Worm (Caenorhabditis elegans) whole organism, L1 larva: Measurements from ENCODE around the gene nhr-150.

Source experiments
- Y116A8C.19 ChIP-seq: sonication (generic microtip); optimal IDR thresholded peaks from 2 replicates; lab custom pipeline; 2016; ENCODE audit warnings: missing compliant biosample characterization, missing genetic modification characterization, borderline replicate concordance
- ama-1 ChIP-seq: fragments of 150-350 bp; optimal IDR thresholded peaks from 2 replicates; lab custom pipeline; 2014
- blmp-1 ChIP-seq: fragments of 150-350 bp; optimal IDR thresholded peaks from 2 replicates; lab custom pipeline; 2014; ENCODE audit warnings: missing biosample characterization, missing genetic modification characterization
- ceh-82 ChIP-seq, 3 experiments: fragments of 150-350 bp in 1 of 3; sonication (generic microtip) in 2 of 3; optimal IDR thresholded peaks; 2 replicates each; lab custom pipeline; 2014 to 2017; ENCODE audit warnings: missing biosample characterization in 3 of 3, missing genetic modification characterization in 3 of 3
- ceh-88 ChIP-seq: fragments of 200-800 bp; sonication (Bioruptor generic); IDR thresholded peaks from 2 replicates; pipeline ENCODE4 v1.3.6; 2022; ENCODE audit warnings: missing genetic modification characterization, missing compliant biosample characterization
- ceh-90 ChIP-seq: sonication (generic microtip); optimal IDR thresholded peaks from 2 replicates; lab custom pipeline; 2016; ENCODE audit warnings: missing genetic modification characterization, missing compliant biosample characterization
- dpl-1 ChIP-seq, 3 experiments: fragments of 150-350 bp in 2 of 3; sonication (generic microtip) in 1 of 3; optimal IDR thresholded peaks; 2 replicates each; lab custom pipeline; 2014 to 2017; ENCODE audit warnings: missing biosample characterization in 3 of 3, missing genetic modification characterization in 3 of 3, missing genetic modification reagents in 3 of 3
- dsc-1 ChIP-seq: sonication (generic microtip); optimal IDR thresholded peaks from 2 replicates; lab custom pipeline; 2016; ENCODE audit warnings: mild to moderate bottlenecking, missing genetic modification characterization, missing compliant biosample characterization
- efl-1 ChIP-seq, 4 experiments: fragments of 150-350 bp; optimal IDR thresholded peaks in 3 of 4; peaks in 1 of 4; 1 replicate in 1 of 4; 2 replicates in 3 of 4; lab custom pipeline; 2014; ENCODE audit warnings: missing biosample characterization in 2 of 4, missing genetic modification characterization in 2 of 4, missing genetic modification reagents in 2 of 4
- efl-3 ChIP-seq: fragments of 200-800 bp; sonication (Bioruptor generic); optimal IDR thresholded peaks from 2 replicates; lab custom pipeline; 2018; ENCODE audit warnings: mild to moderate bottlenecking, missing genetic modification characterization, missing compliant biosample characterization
- egl-13 ChIP-seq: sonication (generic microtip); optimal IDR thresholded peaks from 2 replicates; lab custom pipeline; 2016; ENCODE audit warnings: missing genotype, missing genetic modification reagents, missing genetic modification characterization, missing compliant biosample characterization
- egl-27 ChIP-seq, 2 experiments: fragments of 150-350 bp in 1 of 2; sonication (generic microtip); optimal IDR thresholded peaks; 3 replicates each; lab custom pipeline; 2017 to 2018; ENCODE audit warnings: missing biosample characterization in 2 of 2, missing genetic modification characterization in 2 of 2, missing genetic modification reagents in 2 of 2
- elt-2 ChIP-seq: sonication (generic microtip); optimal IDR thresholded peaks from 2 replicates; lab custom pipeline; 2016; ENCODE audit warnings: missing genetic modification characterization, mild to moderate bottlenecking, inconsistent platforms, missing compliant biosample characterization, missing genetic modification reagents
- elt-3 ChIP-seq, 6 experiments: fragments of 150-350 bp in 1 of 6; sonication (generic microtip); optimal IDR thresholded peaks; 2 replicates each; lab custom pipeline; 2017 to 2018; ENCODE audit warnings: missing biosample characterization in 6 of 6, missing genetic modification characterization in 6 of 6, inconsistent platforms in 1 of 6
- fos-1 ChIP-seq: fragments of 150-350 bp; optimal IDR thresholded peaks from 2 replicates; lab custom pipeline; 2014; ENCODE audit warnings: missing biosample characterization, missing genetic modification characterization
- grh-1 ChIP-seq: fragments of 200-800 bp; sonication (Bioruptor generic); IDR thresholded peaks from 2 replicates; pipeline ENCODE4 v1.3.6; 2022; ENCODE audit warnings: missing genetic modification reagents, missing genetic modification characterization, missing compliant biosample characterization
- hlh-17 ChIP-seq: fragments of 200-800 bp; sonication (Bioruptor generic); optimal IDR thresholded peaks from 2 replicates; lab custom pipeline; 2018; ENCODE audit warnings: missing genetic modification characterization, mild to moderate bottlenecking, missing compliant biosample characterization, moderate library complexity, borderline replicate concordance
- lin-13 ChIP-seq: fragments of 150-350 bp; optimal IDR thresholded peaks from 2 replicates; lab custom pipeline; 2014; ENCODE audit warnings: missing biosample characterization, missing genetic modification reagents, missing genetic modification characterization
- lin-14 ChIP-seq: fragments of 200-800 bp; sonication (Bioruptor generic); optimal IDR thresholded peaks from 2 replicates; lab custom pipeline; 2018; ENCODE audit warnings: mild to moderate bottlenecking, missing genetic modification characterization, moderate library complexity, missing compliant biosample characterization
- lin-15B ChIP-seq: fragments of 150-350 bp; sonication (generic microtip); optimal IDR thresholded peaks from 3 replicates; lab custom pipeline; 2014; ENCODE audit warnings: missing biosample characterization, missing genetic modification characterization
- lin-35 ChIP-seq, 2 experiments: fragments of 150-350 bp; optimal IDR thresholded peaks; 2 replicates each; lab custom pipeline; 2014; ENCODE audit warnings: missing biosample characterization in 2 of 2, missing genetic modification characterization in 2 of 2, missing genetic modification reagents in 2 of 2
- lsy-2 ChIP-seq, 2 experiments: fragments of 150-350 bp; optimal IDR thresholded peaks; 2 replicates each; lab custom pipeline; 2014; ENCODE audit warnings: missing biosample characterization in 2 of 2, missing genetic modification characterization in 2 of 2
- mab-9 ChIP-seq: fragments of 200-800 bp; sonication (Bioruptor generic); IDR thresholded peaks from 2 replicates; pipeline ENCODE4 v1.3.6; 2022; ENCODE audit warnings: missing genetic modification reagents, missing genetic modification characterization, missing compliant biosample characterization
- mep-1 ChIP-seq: fragments of 150-350 bp; optimal IDR thresholded peaks from 2 replicates; lab custom pipeline; 2014; ENCODE audit warnings: missing biosample characterization, missing genetic modification characterization
- nhr-11 ChIP-seq: fragments of 150-350 bp; optimal IDR thresholded peaks from 2 replicates; lab custom pipeline; 2014; ENCODE audit warnings: missing biosample characterization, missing genetic modification characterization
- nhr-19 ChIP-seq: fragments of 200-800 bp; sonication (Bioruptor generic); conservative IDR thresholded peaks from 2 replicates; pipeline ENCODE4 v1.3.6; 2022; ENCODE audit warnings: missing genetic modification characterization, missing compliant biosample characterization
- nhr-20 ChIP-seq: sonication (generic microtip); optimal IDR thresholded peaks from 2 replicates; lab custom pipeline; 2016; ENCODE audit warnings: mild to moderate bottlenecking, missing genetic modification characterization, missing compliant biosample characterization
- nhr-237 ChIP-seq: fragments of 150-350 bp; optimal IDR thresholded peaks from 2 replicates; lab custom pipeline; 2014; ENCODE audit warnings: missing biosample characterization, missing genetic modification characterization
- nhr-47 ChIP-seq: sonication (generic microtip); optimal IDR thresholded peaks from 2 replicates; lab custom pipeline; 2016; ENCODE audit warnings: mild to moderate bottlenecking, missing genetic modification characterization, moderate library complexity, missing compliant biosample characterization
- nhr-76 ChIP-seq: sonication (generic microtip); optimal IDR thresholded peaks from 2 replicates; lab custom pipeline; 2017; ENCODE audit warnings: missing biosample characterization, missing genetic modification characterization
- nhr-85 ChIP-seq: sonication (generic microtip); peaks from one replicate; lab custom pipeline; 2016; ENCODE audit warnings: missing genetic modification characterization, inconsistent platforms, missing compliant biosample characterization
- nhr-90 ChIP-seq: sonication (generic microtip); optimal IDR thresholded peaks from 2 replicates; lab custom pipeline; 2016; ENCODE audit warnings: mild to moderate bottlenecking, missing genetic modification characterization, missing compliant biosample characterization; ENCODE audit not compliant: poor library complexity
- snu-23 ChIP-seq: sonication (generic microtip); optimal IDR thresholded peaks from 2 replicates; lab custom pipeline; 2016; ENCODE audit warnings: missing genetic modification characterization, missing compliant biosample characterization
- sox-4 ChIP-seq: sonication (generic microtip); optimal IDR thresholded peaks from 2 replicates; lab custom pipeline; 2016; ENCODE audit warnings: missing genetic modification characterization, missing compliant biosample characterization
- sptf-1 ChIP-seq: fragments of 150-350 bp; optimal IDR thresholded peaks from 2 replicates; lab custom pipeline; 2014; ENCODE audit warnings: missing biosample characterization, missing genetic modification characterization
- unc-86 ChIP-seq: sonication (generic microtip); optimal IDR thresholded peaks from 2 replicates; lab custom pipeline; 2016; ENCODE audit warnings: missing genetic modification characterization, missing compliant biosample characterization
- vab-15 ChIP-seq: sonication (generic microtip); optimal IDR thresholded peaks from 2 replicates; lab custom pipeline; 2017; ENCODE audit warnings: missing genotype, mild to moderate bottlenecking, missing genetic modification characterization, missing compliant biosample characterization
- ztf-4 ChIP-seq: fragments of 150-350 bp; optimal IDR thresholded peaks from 2 replicates; lab custom pipeline; 2014; ENCODE audit warnings: missing biosample characterization, missing genetic modification characterization

Gene nhr-150

DNA sequence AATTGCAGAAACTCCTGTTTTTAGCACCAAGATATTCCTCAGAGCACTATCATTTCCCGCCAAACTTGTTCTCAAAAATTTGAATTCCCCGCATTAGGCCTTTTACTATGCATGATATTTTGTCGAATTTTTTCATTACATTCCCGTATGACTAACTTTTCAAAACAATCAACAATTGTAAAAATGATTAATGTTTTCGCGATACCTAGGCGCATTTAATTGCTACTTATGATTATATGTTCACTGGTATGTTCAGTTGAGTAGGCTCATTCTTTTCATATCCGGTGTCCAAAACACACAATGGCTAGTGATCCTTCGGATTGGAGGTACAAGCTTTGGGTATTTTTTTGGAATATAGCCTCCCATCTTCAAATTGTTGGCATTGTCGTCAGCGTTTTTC lies 6.5 kb upstream of the nhr-150 start, which contains the start of gene srw-21:
Gene srw-21, plus strand, starts transcription at position 301 of the 400 bp plus-strand sequence.
- TF ChIP-seq nhr-19, result no peak
- TF ChIP-seq, all 84 proteins: peak for 0

DNA sequence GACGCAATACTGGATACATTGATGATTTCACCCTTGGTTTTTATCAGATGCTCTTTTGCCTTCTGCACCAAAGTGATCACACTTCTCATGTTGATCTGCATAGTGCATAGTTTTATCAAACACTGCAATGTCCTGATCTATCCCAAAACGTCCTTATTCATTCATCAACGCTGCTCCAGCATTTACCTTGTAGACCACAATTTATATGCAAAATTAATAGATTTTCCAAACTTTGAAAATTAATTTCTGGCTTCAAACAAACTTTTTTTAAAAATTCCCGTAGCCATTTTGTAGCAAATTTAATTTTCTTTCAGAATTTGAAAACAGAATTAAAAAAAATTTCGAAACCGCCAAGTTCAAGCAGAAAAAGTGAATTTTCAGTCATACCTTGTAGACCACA lies 3.3 kb upstream of the nhr-150 start, which contains the start of gene C06B8.3:
Gene C06B8.3, minus strand, starts transcription at position 101 of the 400 bp plus-strand sequence.
- no peak for TF ChIP-seq egl-13 (tag; lab: Kevin White, UChicago)
- TF ChIP-seq vab-15, result no peak

DNA sequence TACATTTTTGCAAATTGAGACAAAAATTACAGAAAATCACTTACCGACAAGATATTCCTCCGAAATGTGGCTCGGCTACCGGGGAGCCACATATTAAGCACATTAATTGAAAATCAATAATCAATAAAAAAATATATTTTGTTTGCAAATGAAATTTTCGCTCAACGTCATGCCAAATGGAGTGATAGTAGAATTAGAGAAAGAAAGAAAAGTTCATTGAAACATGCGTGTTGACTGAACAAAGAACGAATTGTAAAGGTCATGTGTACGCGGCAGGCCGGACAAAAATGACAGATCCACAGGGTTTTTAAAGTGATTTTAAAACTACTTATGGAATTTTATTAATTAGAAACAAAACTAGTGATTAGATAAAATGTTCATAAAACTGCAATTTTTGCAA lies 2.3 kb upstream of the nhr-150 start:
- TF ChIP-seq nhr-20 (tag; lab: Kevin White, UChicago), result peak; percentile 39
- no peak for TF ChIP-seq unc-86 (tag; lab: Kevin White, UChicago)
- TF ChIP-seq dpl-1 (GFP tag; optimal IDR thresholded peaks at IDR 0.05; lab: Kevin White, UChicago), result no peak
- TF ChIP-seq lin-14, result peak; percentile 57
- peak; percentile 6 for TF ChIP-seq elt-2 (tag; lab: Kevin White, UChicago)
- TF ChIP-seq nhr-85 (tag; lab: Kevin White, UChicago), result peak; percentile 36
- TF ChIP-seq dsc-1, result no peak
- TF ChIP-seq lin-35 (GFP tag; optimal IDR thresholded peaks at IDR 0.05; lab: Kevin White, UChicago), result peak in 1 of 2 experiments; percentile 43
- TF ChIP-seq mep-1, result peak; percentile 17
- TF ChIP-seq lin-15B (tag; lab: Kevin White, UChicago), result no peak
- TF ChIP-seq blmp-1 (tag; lab: Kevin White, UChicago), result peak; percentile 45
- peak; percentile 37 for TF ChIP-seq snu-23 (GFP tag; lab: Kevin White, UChicago)
- TF ChIP-seq lin-13, result no peak
- no peak for TF ChIP-seq sptf-1 (tag; lab: Kevin White, UChicago)
- TF ChIP-seq efl-3 (GFP tag; lab: Kevin White, UChicago), result no peak
- TF ChIP-seq nhr-19, result peak; percentile 27; the same call in 1 of the 2 replicates
- TF ChIP-seq grh-1, result no peak
- TF ChIP-seq nhr-90, result peak; percentile 16
- TF ChIP-seq ama-1 (lab: Kevin White, UChicago), result no peak
- TF ChIP-seq hlh-17, result no peak
- no peak for TF ChIP-seq nhr-47 (tag; lab: Kevin White, UChicago)
- TF ChIP-seq elt-3 (tag; optimal IDR thresholded peaks at IDR 0.05; lab: Kevin White, UChicago), result peak in 1 of 6 experiments; percentile 9

DNA sequence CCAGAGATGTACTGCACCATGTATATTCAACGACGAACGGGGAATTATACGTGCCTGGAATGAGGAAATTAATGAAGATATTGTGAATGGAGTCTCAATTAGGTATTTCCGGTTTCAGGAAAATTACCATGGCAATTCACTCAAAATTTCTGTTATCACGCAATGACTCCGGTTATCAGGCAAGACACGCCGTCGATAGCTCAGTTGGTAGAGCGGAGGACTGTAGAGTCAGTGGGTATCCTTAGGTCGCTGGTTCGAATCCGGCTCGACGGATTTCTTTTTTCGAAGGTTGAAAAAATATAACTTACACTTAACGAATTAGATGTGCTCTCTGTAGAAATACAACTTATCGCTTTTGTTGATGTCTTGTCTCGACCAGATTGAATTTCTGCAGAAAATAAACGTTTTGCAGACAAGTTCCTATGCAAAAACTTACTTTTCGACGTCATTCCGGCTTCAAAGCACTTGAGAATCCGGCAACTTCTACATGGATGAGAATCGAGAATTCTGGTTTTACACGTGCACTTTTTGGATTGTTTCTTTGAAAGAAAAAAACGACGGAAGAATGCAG lies 675 bp downstream of the nhr-150 start:
- no peak for TF ChIP-seq lsy-2 (tag; optimal IDR thresholded peaks at IDR 0.05; lab: Kevin White, UChicago)
- TF ChIP-seq grh-1, result no peak
- TF ChIP-seq nhr-11, result no peak
- no peak for TF ChIP-seq blmp-1 (tag; lab: Kevin White, UChicago)
- no peak for TF ChIP-seq egl-27 (tag; optimal IDR thresholded peaks at IDR 0.05; lab: Kevin White, UChicago)
- no peak for TF ChIP-seq mab-9 (GFP tag; lab: Robert Waterston, UW)
- no peak for TF ChIP-seq nhr-76 (tag; lab: Kevin White, UChicago)
- no peak for TF ChIP-seq efl-1 (optimal IDR thresholded peaks at IDR 0.05; lab: Kevin White, UChicago)
- no peak for TF ChIP-seq efl-1 (GFP tag; optimal IDR thresholded peaks at IDR 0.05 in 1 of 2; lab: Kevin White, UChicago)
- no peak for TF ChIP-seq Y116A8C.19 (tag; lab: Kevin White, UChicago)
- no peak for TF ChIP-seq ceh-82 (tag; optimal IDR thresholded peaks at IDR 0.05; lab: Kevin White, UChicago)
- TF ChIP-seq, all 84 proteins: peak for 0

DNA sequence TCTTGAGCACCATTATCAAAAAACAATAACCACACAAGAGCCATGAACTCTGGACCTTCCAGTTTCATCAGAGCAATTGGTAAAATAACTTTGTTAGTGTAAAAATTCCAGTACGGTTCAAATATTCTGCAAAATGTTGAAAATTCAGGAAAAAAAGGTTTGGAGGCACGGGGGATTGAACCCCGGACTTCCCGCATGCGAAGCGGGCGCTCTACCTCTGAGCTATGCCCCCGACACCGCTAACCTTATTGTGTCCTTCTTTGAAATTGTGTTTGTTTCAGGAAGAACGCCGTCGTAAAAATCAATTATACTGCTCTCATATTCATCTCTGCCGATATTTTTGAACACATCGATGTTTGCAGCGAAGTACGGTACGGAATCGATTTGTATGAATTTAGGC lies 1.4 kb downstream of the nhr-150 start:
- no peak for TF ChIP-seq ceh-88 (GFP tag; lab: Robert Waterston, UW)
- no peak for TF ChIP-seq dpl-1 (GFP tag; optimal IDR thresholded peaks at IDR 0.05; lab: Kevin White, UChicago)
- TF ChIP-seq ztf-4, result no peak
- no peak for TF ChIP-seq nhr-47 (tag; lab: Kevin White, UChicago)
- no peak for TF ChIP-seq mep-1
- no peak for TF ChIP-seq sox-4 (tag; lab: Kevin White, UChicago)
- no peak for TF ChIP-seq fos-1 (tag; lab: Kevin White, UChicago)
- TF ChIP-seq nhr-237 (tag; lab: Kevin White, UChicago), result no peak
- no peak for TF ChIP-seq ceh-90 (tag; lab: Kevin White, UChicago)
